Worm (Caenorhabditis elegans) whole organism, L4 larva: Measurements from ENCODE around the gene degt-1.

Experiments
- unc-62 ChIP-seq, 3 experiments: fragments of 150-350 bp in 1 of 3; sonication (generic microtip); optimal IDR thresholded peaks in 2 of 3; peaks in 1 of 3; 1 replicate in 1 of 3; 2 replicates in 2 of 3; lab custom pipeline; 2014 to 2017; ENCODE audit warnings: missing biosample characterization in 3 of 3, missing genetic modification characterization in 3 of 3, missing genetic modification reagents in 3 of 3, missing genotype in 1 of 3
- ztf-11 ChIP-seq: fragments of 150-350 bp; optimal IDR thresholded peaks from 2 replicates; lab custom pipeline; 2014; ENCODE audit warnings: missing biosample characterization, missing genetic modification characterization

DNA sequence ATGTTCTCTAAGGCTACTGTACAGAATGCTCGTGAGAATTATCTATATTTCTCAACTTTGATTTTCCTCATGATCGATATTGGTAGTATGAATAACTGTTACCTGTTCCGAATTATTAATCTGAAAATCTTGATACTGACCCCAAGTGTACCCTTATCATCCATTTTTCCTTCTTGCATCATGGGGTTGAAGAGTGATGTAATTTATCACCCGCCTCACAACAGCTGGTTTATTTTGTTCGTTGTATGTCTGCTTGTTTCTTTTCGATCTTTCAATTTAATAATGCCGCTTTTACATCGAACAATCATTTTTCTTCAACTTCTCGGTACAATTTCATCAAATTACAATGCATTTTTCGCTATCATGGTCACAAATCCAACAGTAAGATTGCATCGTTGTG is 31.3 kb upstream of the degt-1 start, which contains the start of gene C35A5.6:
- TF ChIP-seq unc-62 (GFP tag; optimal IDR thresholded peaks at IDR 0.05 in 1 of 2; lab: Kevin White, UChicago) (no peak), unc-62 (tag; optimal IDR thresholded peaks at IDR 0.05; lab: Kevin White, UChicago) (no peak), ztf-11 (tag; lab: Kevin White, UChicago) (no peak)
